Worm (Caenorhabditis elegans) whole organism, L4 larva: Measurements from ENCODE around the gene C47G2.4.
A peak's percentile ranks its signal among the peaks of the same experiment; 100 is the strongest.

ENCODE experiments used
- F49E8.2 ChIP-seq: sonication (generic microtip); optimal IDR thresholded peaks from 2 replicates; lab custom pipeline; 2016; ENCODE audit warnings: missing compliant biosample characterization, mild to moderate bottlenecking, missing genetic modification characterization, borderline replicate concordance
- T26A8.4 ChIP-seq: fragments of 200-800 bp; sonication (Bioruptor generic); IDR thresholded peaks from 2 replicates; pipeline ENCODE4 v1.3.6; 2022; ENCODE audit warnings: missing genetic modification characterization, missing compliant biosample characterization
- Y105C5A.15 ChIP-seq: fragments of 200-800 bp; sonication (Bioruptor generic); IDR thresholded peaks from 2 replicates; pipeline ENCODE4 v1.3.6; 2022; ENCODE audit warnings: missing genetic modification characterization, missing compliant biosample characterization
- Y5F2A.4 ChIP-seq: fragments of 200-800 bp; sonication (Bioruptor generic); optimal IDR thresholded peaks from 2 replicates; lab custom pipeline; 2018; ENCODE audit warnings: mild to moderate bottlenecking, missing genetic modification characterization, missing compliant biosample characterization
- ZK546.5 ChIP-seq, 2 experiments: sonication (generic microtip); optimal IDR thresholded peaks; 2 replicates each; lab custom pipeline; 2017; ENCODE audit warnings: missing biosample characterization in 2 of 2, missing genetic modification characterization in 2 of 2
- attf-4 ChIP-seq: sonication (generic microtip); optimal IDR thresholded peaks from 3 replicates; lab custom pipeline; 2017; ENCODE audit warnings: missing biosample characterization, missing genetic modification characterization
- ceh-20 ChIP-seq: fragments of 200-800 bp; sonication (Bioruptor generic); IDR thresholded peaks from 2 replicates; pipeline ENCODE4 v1.3.6; 2022; ENCODE audit warnings: missing genetic modification reagents, missing genetic modification characterization, missing compliant biosample characterization
- ceh-32 ChIP-seq: sonication (generic microtip); optimal IDR thresholded peaks from 2 replicates; lab custom pipeline; 2016; ENCODE audit warnings: mild to moderate bottlenecking, missing genetic modification characterization, missing compliant biosample characterization; ENCODE audit not compliant: poor library complexity
- ceh-44 ChIP-seq: fragments of 200-800 bp; sonication (Bioruptor generic); IDR thresholded peaks from 2 replicates; pipeline ENCODE4 v1.3.6; 2022; ENCODE audit warnings: missing genetic modification reagents, missing genetic modification characterization, missing compliant biosample characterization
- ceh-62 ChIP-seq: sonication (generic microtip); optimal IDR thresholded peaks from 2 replicates; lab custom pipeline; 2017; ENCODE audit warnings: missing biosample characterization, missing genetic modification characterization
- ceh-82 ChIP-seq: sonication (generic microtip); optimal IDR thresholded peaks from 2 replicates; lab custom pipeline; 2017; ENCODE audit warnings: missing biosample characterization, missing genetic modification characterization
- ces-1 ChIP-seq: fragments of 150-350 bp; sonication (generic microtip); optimal IDR thresholded peaks from 4 replicates; lab custom pipeline; 2014; ENCODE audit warnings: missing biosample characterization, missing genetic modification reagents, missing genetic modification characterization
- cey-2 ChIP-seq: sonication (generic microtip); optimal IDR thresholded peaks from 3 replicates; lab custom pipeline; 2017; ENCODE audit warnings: missing genetic modification characterization, mild to moderate bottlenecking, missing compliant biosample characterization, antibody characterized with exemption, borderline replicate concordance; ENCODE audit not compliant: insufficient read depth
- ctbp-1 ChIP-seq: fragments of 200-800 bp; sonication (Bioruptor generic); IDR thresholded peaks from 2 replicates; pipeline ENCODE4 v1.3.6; 2022; ENCODE audit warnings: missing genetic modification reagents, missing genetic modification characterization, missing compliant biosample characterization
- daf-16 ChIP-seq, 3 experiments: sonication (generic microtip); optimal IDR thresholded peaks; 2 replicates each; lab custom pipeline; 2016 to 2017; ENCODE audit warnings: missing genetic modification characterization in 3 of 3, missing genetic modification reagents in 3 of 3, mild to moderate bottlenecking in 2 of 3, missing compliant biosample characterization in 2 of 3, missing biosample characterization in 1 of 3, moderate library complexity in 1 of 3
- dpl-1 ChIP-seq: fragments of 150-350 bp; optimal IDR thresholded peaks from 2 replicates; lab custom pipeline; 2014; ENCODE audit warnings: missing biosample characterization, missing genetic modification reagents, missing genetic modification characterization
- duxl-1 ChIP-seq: sonication (generic microtip); optimal IDR thresholded peaks from 2 replicates; lab custom pipeline; 2016; ENCODE audit warnings: mild to moderate bottlenecking, missing genetic modification characterization, moderate library complexity, missing compliant biosample characterization; ENCODE audit not compliant: poor library complexity
- egl-27 ChIP-seq: sonication (generic microtip); optimal IDR thresholded peaks from 3 replicates; lab custom pipeline; 2017; ENCODE audit warnings: missing biosample characterization, missing genetic modification reagents, missing genetic modification characterization
- fkh-10 ChIP-seq: fragments of 150-350 bp; optimal IDR thresholded peaks from 2 replicates; lab custom pipeline; 2014; ENCODE audit warnings: missing biosample characterization, missing genetic modification reagents, missing genetic modification characterization
- hlh-11 ChIP-seq: fragments of 200-800 bp; sonication (Bioruptor generic); optimal IDR thresholded peaks from 2 replicates; lab custom pipeline; 2018; ENCODE audit warnings: mild to moderate bottlenecking, missing genetic modification characterization, missing compliant biosample characterization
- hlh-30 ChIP-seq: sonication (generic microtip); optimal IDR thresholded peaks from 2 replicates; lab custom pipeline; 2017; ENCODE audit warnings: antibody characterized with exemption, mild to moderate bottlenecking, missing genetic modification characterization, missing compliant biosample characterization; ENCODE audit not compliant: insufficient read depth
- hmg-1.1 ChIP-seq: fragments of 200-800 bp; sonication (Bioruptor generic); IDR thresholded peaks from 2 replicates; pipeline ENCODE4 v1.3.6; 2022; ENCODE audit warnings: missing genetic modification reagents, missing genetic modification characterization, missing compliant biosample characterization
- jun-1 ChIP-seq: fragments of 150-350 bp; optimal IDR thresholded peaks from 2 replicates; lab custom pipeline; 2014; ENCODE audit warnings: missing biosample characterization, missing genetic modification reagents, missing genetic modification characterization
- lin-29 ChIP-seq: fragments of 200-800 bp; sonication (Bioruptor generic); IDR thresholded peaks from 2 replicates; pipeline ENCODE4 v1.3.6; 2022; ENCODE audit warnings: missing genetic modification reagents, missing genetic modification characterization, missing compliant biosample characterization
- madf-5 ChIP-seq, 2 experiments: fragments of 200-800 bp; sonication (Bioruptor generic); IDR thresholded peaks; 2 replicates each; pipeline ENCODE4 v1.3.6; 2022; ENCODE audit warnings: missing compliant biosample characterization in 2 of 2, missing genetic modification characterization in 2 of 2
- mes-2 ChIP-seq: sonication (generic microtip); optimal IDR thresholded peaks from 2 replicates; lab custom pipeline; 2016; ENCODE audit warnings: missing genotype, mild to moderate bottlenecking, missing genetic modification characterization, missing compliant biosample characterization; ENCODE audit not compliant: poor library complexity, severe bottlenecking
- mxl-2 ChIP-seq: fragments of 200-800 bp; sonication (Bioruptor generic); conservative IDR thresholded peaks from 2 replicates; pipeline ENCODE4 v1.3.6; 2022; ENCODE audit warnings: missing genetic modification reagents, missing genetic modification characterization, missing compliant biosample characterization
- mxl-3 ChIP-seq: fragments of 200-800 bp; sonication (Bioruptor generic); optimal IDR thresholded peaks from 2 replicates; lab custom pipeline; 2018; ENCODE audit warnings: mild to moderate bottlenecking, missing genetic modification characterization, missing compliant biosample characterization
- nhr-11 ChIP-seq: fragments of 150-350 bp; optimal IDR thresholded peaks from 2 replicates; lab custom pipeline; 2014; ENCODE audit warnings: missing biosample characterization, missing genetic modification characterization
- nhr-28 ChIP-seq: fragments of 150-350 bp; optimal IDR thresholded peaks from 2 replicates; lab custom pipeline; 2014; ENCODE audit warnings: missing biosample characterization, missing genetic modification characterization
- nhr-48 ChIP-seq: sonication (generic microtip); optimal IDR thresholded peaks from 2 replicates; lab custom pipeline; 2016; ENCODE audit warnings: mild to moderate bottlenecking, missing genetic modification characterization, missing compliant biosample characterization
- nhr-6 ChIP-seq: fragments of 150-350 bp; optimal IDR thresholded peaks from 2 replicates; lab custom pipeline; 2014; ENCODE audit warnings: missing biosample characterization, missing genetic modification characterization
- nhr-77 ChIP-seq: fragments of 150-350 bp; optimal IDR thresholded peaks from 2 replicates; lab custom pipeline; 2014; ENCODE audit warnings: missing biosample characterization, missing genetic modification characterization
- rbr-2 ChIP-seq: sonication (generic microtip); optimal IDR thresholded peaks from 2 replicates; lab custom pipeline; 2016; ENCODE audit warnings: missing genotype, missing genetic modification characterization, missing compliant biosample characterization
- saeg-2 ChIP-seq: fragments of 200-800 bp; sonication (Bioruptor generic); IDR thresholded peaks from 2 replicates; pipeline ENCODE4 v1.3.6; 2022; ENCODE audit warnings: missing genetic modification reagents, missing genetic modification characterization, missing compliant biosample characterization
- set-16 ChIP-seq: fragments of 200-800 bp; sonication (Bioruptor generic); IDR thresholded peaks from 2 replicates; pipeline ENCODE4 v1.3.6; 2022; ENCODE audit warnings: missing genetic modification reagents, missing genetic modification characterization, missing compliant biosample characterization
- snpc-4 ChIP-seq: fragments of 150-350 bp; optimal IDR thresholded peaks from 2 replicates; lab custom pipeline; 2014; ENCODE audit warnings: missing biosample characterization, missing genetic modification characterization
- unc-62 ChIP-seq, 3 experiments: fragments of 150-350 bp in 1 of 3; sonication (generic microtip); optimal IDR thresholded peaks in 2 of 3; peaks in 1 of 3; 1 replicate in 1 of 3; 2 replicates in 2 of 3; lab custom pipeline; 2014 to 2017; ENCODE audit warnings: missing biosample characterization in 3 of 3, missing genetic modification characterization in 3 of 3, missing genetic modification reagents in 3 of 3, missing genotype in 1 of 3
- zfp-3 ChIP-seq: fragments of 200-800 bp; sonication (Bioruptor generic); conservative IDR thresholded peaks from 2 replicates; pipeline ENCODE4 v1.3.6; 2022; ENCODE audit warnings: missing genetic modification reagents, missing genetic modification characterization, missing compliant biosample characterization
- zip-11 ChIP-seq: fragments of 200-800 bp; sonication (Bioruptor generic); IDR thresholded peaks from 2 replicates; pipeline ENCODE4 v1.3.6; 2022; ENCODE audit warnings: missing genetic modification characterization, missing compliant biosample characterization
- zip-2 ChIP-seq: fragments of 150-350 bp; optimal IDR thresholded peaks from 2 replicates; lab custom pipeline; 2014; ENCODE audit warnings: missing biosample characterization, missing genetic modification characterization

Gene C47G2.4

ce11 chrII:11333846-11334638, 40.6 kb upstream of the C47G2.4 start (continued):
- peak; percentile 28 for TF ChIP-seq hlh-30 (tag; lab: Kevin White, UChicago)
- no peak for TF ChIP-seq zip-11
- TF ChIP-seq T26A8.4 (GFP tag; lab: Robert Waterston, UW) = peak; percentile 45; the same call in 1 of the 2 replicates
- TF ChIP-seq nhr-6 (tag; lab: Kevin White, UChicago) = no peak
- no peak for TF ChIP-seq ceh-82 (tag; lab: Kevin White, UChicago)
- no peak for TF ChIP-seq snpc-4 (tag; lab: Kevin White, UChicago)
- no peak for TF ChIP-seq nhr-77
- no peak for TF ChIP-seq ZK546.5 (tag; optimal IDR thresholded peaks at IDR 0.05; lab: Kevin White, UChicago)
- no peak for TF ChIP-seq ceh-32 (tag; lab: Kevin White, UChicago)
- peak; percentile 15 for TF ChIP-seq mes-2
- TF ChIP-seq daf-16 (GFP tag; optimal IDR thresholded peaks at IDR 0.05; lab: Kevin White, UChicago) = no peak
- peak; percentile 41 for TF ChIP-seq daf-16 (tag; optimal IDR thresholded peaks at IDR 0.05; lab: Kevin White, UChicago)
- TF ChIP-seq ceh-44 (GFP tag; lab: Robert Waterston, UW) = no peak
- TF ChIP-seq unc-62 (GFP tag; optimal IDR thresholded peaks at IDR 0.05 in 1 of 2; lab: Kevin White, UChicago) = peak in 1 of 2 experiments; percentile 90
- TF ChIP-seq unc-62 (tag; optimal IDR thresholded peaks at IDR 0.05; lab: Kevin White, UChicago) = no peak
- no peak for TF ChIP-seq Y5F2A.4 (GFP tag; lab: Kevin White, UChicago)
- TF ChIP-seq hmg-1.1 = no peak
- TF ChIP-seq Y105C5A.15 = peak; percentile 84; the same call in 1 of the 2 replicates
- TF ChIP-seq nhr-11 (tag; lab: Kevin White, UChicago) = no peak
- TF ChIP-seq mxl-3 (GFP tag; lab: Kevin White, UChicago) = peak; percentile 77
- TF ChIP-seq ceh-20 = no peak
- TF ChIP-seq duxl-1 = no peak
- TF ChIP-seq saeg-2 (GFP tag; lab: Robert Waterston, UW) = peak; percentile 39; the same call in 1 of the 2 replicates
- no peak for TF ChIP-seq lin-29 (GFP tag; lab: Robert Waterston, UW)
- TF ChIP-seq cey-2 = no peak
- TF ChIP-seq nhr-48 (tag; lab: Kevin White, UChicago) = no peak
- 0 out of 2 replicates have a peak, but pooled peaks have one; percentile 35 for TF ChIP-seq mxl-2
- TF ChIP-seq attf-4 (tag; lab: Kevin White, UChicago) = no peak

ce11 chrII:11333375-11333774, 40.0 kb upstream of the C47G2.4 start:
- TF ChIP-seq madf-5 (GFP tag; IDR thresholded peaks at IDR 0.05; lab: Robert Waterston, UW) (no peak), fkh-10 (GFP tag; lab: Kevin White, UChicago) (peak; percentile 90), nhr-28 (tag; lab: Kevin White, UChicago) (no peak), dpl-1 (no peak), hlh-11 (tag; lab: Kevin White, UChicago) (no peak), ces-1 (peak; percentile 17), zip-2 (no peak)

DNA sequence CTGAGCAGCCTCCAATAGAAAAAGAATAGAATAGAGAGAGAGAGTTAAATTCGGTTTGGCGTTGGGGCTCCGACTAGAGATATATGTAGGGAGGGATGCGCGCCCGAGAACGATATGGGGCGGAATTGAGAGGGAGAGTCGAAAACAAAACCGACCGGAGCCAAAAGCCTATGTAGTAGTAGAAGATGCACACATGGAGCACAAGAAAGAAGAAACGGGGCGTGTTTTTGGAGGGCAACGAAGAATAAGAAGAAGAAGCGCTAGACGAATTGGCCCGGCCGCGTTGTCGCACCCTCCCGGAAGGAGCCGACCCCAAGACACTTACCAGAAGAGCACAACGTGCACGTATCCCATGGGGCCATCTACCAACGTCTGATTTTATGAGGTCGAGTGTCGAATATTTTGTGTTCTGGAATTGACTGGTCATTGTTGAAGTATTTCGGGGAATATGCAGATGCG, 35.6 kb upstream of the C47G2.4 start, which contains the start of gene tag-180:
tag-180 (minus strand) TSS at position 409 of the 459 bp plus-strand sequence.
- no peak for TF ChIP-seq hmg-1.1
- TF ChIP-seq set-16 (GFP tag; lab: Robert Waterston, UW) = peak; percentile 17; the same call in 1 of the 2 replicates
- TF ChIP-seq zip-2 = no peak
- TF ChIP-seq egl-27 (tag; lab: Kevin White, UChicago) = no peak
- TF ChIP-seq F49E8.2 (tag; lab: Kevin White, UChicago) = no peak
- peak; percentile 4 for TF ChIP-seq hlh-30 (tag; lab: Kevin White, UChicago)
- TF ChIP-seq unc-62 (GFP tag; optimal IDR thresholded peaks at IDR 0.05 in 1 of 2; lab: Kevin White, UChicago) = peak in 1 of 2 experiments; percentile 53
- TF ChIP-seq unc-62 (tag; optimal IDR thresholded peaks at IDR 0.05; lab: Kevin White, UChicago) = no peak
- peak; percentile 16 for TF ChIP-seq rbr-2 (tag; lab: Kevin White, UChicago)
- TF ChIP-seq jun-1 = no peak
- no peak for TF ChIP-seq ceh-62 (tag; lab: Kevin White, UChicago)
- no peak for TF ChIP-seq zfp-3 (GFP tag; lab: Robert Waterston, UW)
- 0 out of 2 replicates have a peak, but pooled peaks have one; percentile 16 for TF ChIP-seq ctbp-1
